Fruit fly (Drosophila melanogaster) whole organism, prepupa: Measurements from ENCODE around the gene CG5391.

Experiments
- Blimp-1 ChIP-seq: fragments of 200-800 bp; sonication (Bioruptor generic); optimal IDR thresholded peaks from 3 replicates; lab custom pipeline; 2017; ENCODE audit warnings: missing biosample characterization, missing genetic modification characterization, mild to moderate bottlenecking, moderate library complexity, missing genetic modification reagents
- CG10669 ChIP-seq: fragments of 200-800 bp; sonication (Bioruptor generic); optimal IDR thresholded peaks from 3 replicates; lab custom pipeline; 2018; ENCODE audit warnings: missing biosample characterization, mild to moderate bottlenecking, missing genetic modification characterization, moderate library complexity
- CG11294 ChIP-seq: fragments of 200-800 bp; sonication (Bioruptor generic); IDR thresholded peaks from 2 replicates; pipeline ENCODE4 v1.3.6; 2022; ENCODE audit warnings: missing biosample characterization, missing genetic modification characterization
- CG11762 ChIP-seq: fragments of 200-800 bp; sonication (Bioruptor generic); optimal IDR thresholded peaks from 3 replicates; lab custom pipeline; 2016; ENCODE audit warnings: missing biosample characterization, missing genetic modification characterization; ENCODE audit not compliant: insufficient read depth
- CG15336 ChIP-seq: fragments of 200-800 bp; sonication (Bioruptor generic); IDR thresholded peaks from 2 replicates; pipeline ENCODE4 v1.3.6; 2022; ENCODE audit warnings: missing biosample characterization, missing genetic modification characterization
- CG1621 ChIP-seq: fragments of 200-800 bp; sonication (Bioruptor generic); optimal IDR thresholded peaks from 3 replicates; lab custom pipeline; 2018; ENCODE audit warnings: missing biosample characterization, mild to moderate bottlenecking, missing genetic modification characterization
- CG16779 ChIP-seq: fragments of 200-800 bp; sonication (Bioruptor generic); optimal IDR thresholded peaks from 3 replicates; lab custom pipeline; 2017; ENCODE audit warnings: missing biosample characterization, mild to moderate bottlenecking, missing genetic modification characterization
- CG31627 ChIP-seq: fragments of 200-800 bp; sonication (Bioruptor generic); optimal IDR thresholded peaks from 3 replicates; lab custom pipeline; 2016; ENCODE audit warnings: missing biosample characterization, missing genetic modification characterization
- CG32006 ChIP-seq: fragments of 200-800 bp; sonication (Bioruptor generic); optimal IDR thresholded peaks from 3 replicates; lab custom pipeline; 2017; ENCODE audit warnings: missing biosample characterization, mild to moderate bottlenecking, missing genetic modification characterization
- CG34406 ChIP-seq: fragments of 200-800 bp; sonication (Bioruptor generic); optimal IDR thresholded peaks from 3 replicates; lab custom pipeline; 2016; ENCODE audit warnings: missing biosample characterization, missing genetic modification characterization
- CG3919 ChIP-seq: fragments of 200-800 bp; sonication (Bioruptor generic); optimal IDR thresholded peaks from 3 replicates; lab custom pipeline; 2016; ENCODE audit warnings: missing biosample characterization, missing genetic modification characterization
- CG4318 ChIP-seq: fragments of 200-800 bp; sonication (Bioruptor generic); optimal IDR thresholded peaks from 3 replicates; lab custom pipeline; 2017; ENCODE audit warnings: missing biosample characterization, mild to moderate bottlenecking, missing genetic modification characterization
- CG6163 ChIP-seq: fragments of 200-800 bp; sonication (Bioruptor generic); IDR thresholded peaks from 3 replicates; pipeline ENCODE4 v1.3.6; 2022; ENCODE audit warnings: missing biosample characterization, missing genetic modification characterization
- CG6792 ChIP-seq: fragments of 200-800 bp; sonication (Bioruptor generic); optimal IDR thresholded peaks from 3 replicates; lab custom pipeline; 2016; ENCODE audit warnings: missing biosample characterization, missing genetic modification characterization
- CG6854 ChIP-seq: fragments of 200-800 bp; sonication (Bioruptor generic); optimal IDR thresholded peaks from 2 replicates; lab custom pipeline; 2017; ENCODE audit warnings: missing biosample characterization, mild to moderate bottlenecking, missing genetic modification characterization
- CG7368 ChIP-seq: fragments of 200-800 bp; sonication (Bioruptor generic); optimal IDR thresholded peaks from 3 replicates; lab custom pipeline; 2016; ENCODE audit warnings: missing biosample characterization, missing genetic modification characterization
- CG8119 ChIP-seq: fragments of 200-800 bp; sonication (Bioruptor generic); IDR thresholded peaks from 3 replicates; pipeline ENCODE4 v1.3.6; 2022; ENCODE audit warnings: missing biosample characterization, missing genetic modification characterization
- CG8319 ChIP-seq: fragments of 200-800 bp; sonication (Bioruptor generic); optimal IDR thresholded peaks from 3 replicates; lab custom pipeline; 2016; ENCODE audit warnings: missing biosample characterization, missing genetic modification characterization
- CG8632 ChIP-seq: fragments of 200-800 bp; sonication (Bioruptor generic); optimal IDR thresholded peaks from 3 replicates; lab custom pipeline; 2016; ENCODE audit warnings: missing biosample characterization, missing genetic modification characterization
- Eip75B ChIP-seq: fragments of 200-800 bp; sonication (Bioruptor generic); optimal IDR thresholded peaks from 3 replicates; lab custom pipeline; 2016; ENCODE audit warnings: missing biosample characterization, missing genetic modification characterization
- Eip78C ChIP-seq: fragments of 200-800 bp; sonication (Bioruptor generic); peaks from one replicate; lab custom pipeline; 2016; ENCODE audit warnings: missing biosample characterization, missing genetic modification characterization
- Eip93F ChIP-seq: fragments of 200-800 bp; sonication (Bioruptor generic); optimal IDR thresholded peaks from 2 replicates; lab custom pipeline; 2016; ENCODE audit warnings: missing biosample characterization, mild to moderate bottlenecking, missing genetic modification characterization
- Ets21C ChIP-seq: fragments of 200-800 bp; sonication (Bioruptor generic); optimal IDR thresholded peaks from 3 replicates; lab custom pipeline; 2016; ENCODE audit warnings: missing biosample characterization, missing genetic modification characterization
- Gug ChIP-seq: fragments of 200-800 bp; sonication (Bioruptor generic); IDR thresholded peaks from 2 replicates; pipeline ENCODE4 v1.3.6; 2022; ENCODE audit warnings: missing biosample characterization, missing genetic modification characterization
- Hr38 ChIP-seq: sonication (Bioruptor generic); optimal IDR thresholded peaks from 2 replicates; lab custom pipeline; 2016; ENCODE audit warnings: missing biosample characterization, missing genetic modification characterization
- Hr39 ChIP-seq: fragments of 200-800 bp; sonication (Bioruptor generic); optimal IDR thresholded peaks from 2 replicates; lab custom pipeline; 2016; ENCODE audit warnings: missing biosample characterization, missing genetic modification characterization
- Lpt ChIP-seq: fragments of 200-800 bp; sonication (Bioruptor generic); optimal IDR thresholded peaks from 3 replicates; lab custom pipeline; 2016; ENCODE audit warnings: missing biosample characterization, missing genetic modification characterization
- Met ChIP-seq: fragments of 200-800 bp; sonication (Bioruptor generic); optimal IDR thresholded peaks from 3 replicates; lab custom pipeline; 2016; ENCODE audit warnings: missing biosample characterization, missing genetic modification characterization
- OdsH ChIP-seq: fragments of 200-800 bp; sonication (Bioruptor generic); optimal IDR thresholded peaks from 3 replicates; lab custom pipeline; 2016; ENCODE audit warnings: missing biosample characterization, missing genetic modification characterization
- Smox ChIP-seq: fragments of 200-800 bp; sonication (Bioruptor generic); optimal IDR thresholded peaks from 3 replicates; lab custom pipeline; 2016; ENCODE audit warnings: missing biosample characterization, missing genetic modification characterization
- Sox14 ChIP-seq: fragments of 200-800 bp; sonication (Bioruptor generic); optimal IDR thresholded peaks from 3 replicates; lab custom pipeline; 2016; ENCODE audit warnings: missing biosample characterization, missing genetic modification characterization
- Sox15 ChIP-seq: fragments of 200-800 bp; sonication (Bioruptor generic); optimal IDR thresholded peaks from 3 replicates; lab custom pipeline; 2016; ENCODE audit warnings: missing biosample characterization, missing genetic modification characterization
- achi ChIP-seq: fragments of 200-800 bp; sonication (Bioruptor generic); optimal IDR thresholded peaks from 3 replicates; lab custom pipeline; 2016; ENCODE audit warnings: missing biosample characterization, missing genetic modification characterization
- acj6 ChIP-seq: fragments of 200-800 bp; sonication (Bioruptor generic); optimal IDR thresholded peaks from 3 replicates; lab custom pipeline; 2016; ENCODE audit warnings: missing biosample characterization, missing genetic modification characterization
- cyc ChIP-seq: fragments of 200-800 bp; sonication (Bioruptor generic); optimal IDR thresholded peaks from 3 replicates; lab custom pipeline; 2016; ENCODE audit warnings: missing biosample characterization, missing genetic modification characterization
- dac ChIP-seq: fragments of 200-800 bp; sonication (Bioruptor generic); optimal IDR thresholded peaks from 2 replicates; lab custom pipeline; 2017; ENCODE audit warnings: missing biosample characterization, mild to moderate bottlenecking, missing genetic modification characterization
- dsx ChIP-seq: fragments of 200-800 bp; optimal IDR thresholded peaks from 3 replicates; lab custom pipeline; 2019; ENCODE audit warnings: missing biosample characterization, mild to moderate bottlenecking, missing genetic modification characterization, moderate library complexity; ENCODE audit not compliant: poor library complexity, severe bottlenecking
- eg ChIP-seq: fragments of 200-800 bp; sonication (Bioruptor generic); IDR thresholded peaks from 3 replicates; pipeline ENCODE4 v1.3.6; 2022; ENCODE audit warnings: missing biosample characterization, missing genetic modification characterization
- fkh ChIP-seq: fragments of 200-800 bp; sonication (Bioruptor generic); optimal IDR thresholded peaks from 3 replicates; lab custom pipeline; 2017; ENCODE audit warnings: missing biosample characterization, mild to moderate bottlenecking, missing genetic modification characterization, moderate library complexity
- lz ChIP-seq: fragments of 200-800 bp; sonication (Bioruptor generic); optimal IDR thresholded peaks from 3 replicates; lab custom pipeline; 2016; ENCODE audit warnings: missing biosample characterization, missing genetic modification characterization
- net ChIP-seq: fragments of 200-800 bp; sonication (Bioruptor generic); optimal IDR thresholded peaks from 3 replicates; lab custom pipeline; 2016; ENCODE audit warnings: missing biosample characterization, missing genetic modification characterization
- pdm3 ChIP-seq: fragments of 200-800 bp; sonication (Bioruptor generic); optimal IDR thresholded peaks from 3 replicates; lab custom pipeline; 2016; ENCODE audit warnings: missing biosample characterization, missing genetic modification characterization
- salr ChIP-seq, 2 experiments: fragments of 200-800 bp; sonication (Bioruptor generic); optimal IDR thresholded peaks; 3 replicates each; lab custom pipeline; 2016 to 2018; ENCODE audit warnings: missing biosample characterization in 2 of 2, missing genetic modification characterization in 2 of 2, mild to moderate bottlenecking in 1 of 2
- spab ChIP-seq: fragments of 200-800 bp; sonication (Bioruptor generic); optimal IDR thresholded peaks from 2 replicates; lab custom pipeline; 2017; ENCODE audit warnings: missing biosample characterization, mild to moderate bottlenecking, missing genetic modification characterization, missing genetic modification reagents
- vri ChIP-seq: fragments of 200-800 bp; sonication (Bioruptor generic); optimal IDR thresholded peaks from 3 replicates; lab custom pipeline; 2016; ENCODE audit warnings: missing biosample characterization, mild to moderate bottlenecking, missing genetic modification characterization

The CG5391 gene

DNA sequence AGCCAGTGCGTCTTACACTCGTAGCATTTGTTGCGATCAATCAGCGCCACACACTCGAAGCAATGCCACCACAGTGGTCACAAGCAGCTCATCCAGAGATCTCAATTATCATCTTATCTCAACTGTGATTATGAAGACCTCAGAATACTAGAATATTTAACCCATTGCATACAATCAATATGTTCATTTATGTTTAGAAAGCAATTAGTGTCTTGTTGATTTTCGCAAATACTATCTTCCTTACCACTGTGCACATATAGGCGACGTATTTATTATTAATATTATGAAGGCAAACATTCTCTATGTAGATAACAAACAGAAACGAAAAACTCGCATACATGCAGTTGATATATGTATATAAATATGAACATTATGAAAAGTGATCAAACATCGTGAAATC, 24.9 kb upstream of the CG5391 start (continued):
- TF ChIP-seq CG16779 (tag; lab: Kevin White, UChicago) (peak; percentile 36), CG6163 (GFP tag; lab: Robert Waterston, UW) (peak; percentile 87), Blimp-1 (no peak), CG8632 (GFP tag; lab: Kevin White, UChicago) (peak; percentile 79), CG11294 (GFP tag; lab: Robert Waterston, UW) (peak; percentile 84), dsx (GFP tag; lab: Kevin White, UChicago) (peak; percentile 76), CG1621 (tag; lab: Kevin White, UChicago) (peak; percentile 82), Met (peak; percentile 77), CG4318 (GFP tag; lab: Kevin White, UChicago) (peak; percentile 63), dac (GFP tag; lab: Kevin White, UChicago) (no peak), CG6792 (GFP tag; lab: Kevin White, UChicago) (peak; percentile 79), net (peak; percentile 86), Hr39 (peak; percentile 80), CG6854 (GFP tag; lab: Kevin White, UChicago) (no peak), Gug (peak; percentile 90), CG31627 (peak; percentile 68), lz (GFP tag; lab: Kevin White, UChicago) (peak; percentile 62), salr (GFP tag; optimal IDR thresholded peaks at IDR 0.05; lab: Kevin White, UChicago) (peak; percentile 69 to 74), Lpt (GFP tag; lab: Kevin White, UChicago) (peak; percentile 70), Smox (peak; percentile 81), CG34406 (peak; percentile 76), fkh (peak; percentile 72), achi (peak; percentile 79), spab (peak; percentile 78), CG10669 (GFP tag; lab: Kevin White, UChicago) (peak; percentile 83)

DNA sequence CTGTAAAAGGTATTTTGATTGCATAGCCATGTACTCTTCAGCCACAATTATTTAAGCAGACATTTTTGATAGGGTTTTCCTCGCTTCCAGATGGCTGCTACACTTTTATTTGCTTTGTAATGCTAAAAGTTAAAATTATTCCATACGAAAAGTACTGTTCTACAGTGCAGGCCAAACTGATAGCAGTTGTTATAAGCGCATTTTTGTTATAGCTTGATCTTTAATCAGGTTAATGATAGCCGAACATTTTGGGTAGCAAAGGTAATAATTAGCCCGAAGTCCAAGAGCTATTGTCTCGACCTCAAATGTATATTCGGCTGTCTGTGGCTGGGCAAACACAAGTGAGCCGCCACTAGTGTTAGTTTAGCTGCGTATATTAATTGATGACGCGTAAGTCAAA, 24.0 kb upstream of the CG5391 start:
- TF ChIP-seq Smox, result no peak
- TF ChIP-seq CG34406, result no peak
- TF ChIP-seq Ets21C (GFP tag; lab: Kevin White, UChicago), result no peak
- peak; percentile 43 for TF ChIP-seq fkh

dm6 chr3R:22356464-22357410, 22.8 kb upstream of the CG5391 start, which contains the start of gene Sar1:
TSS of gene Sar1 (plus strand) at chr3R:22356685.
- TF ChIP-seq Sox15 (no peak), net (no peak), spab (no peak), Smox (no peak), OdsH (GFP tag; lab: Kevin White, UChicago) (no peak), eg (GFP tag; lab: Robert Waterston, UW) (no peak), CG11294 (GFP tag; lab: Robert Waterston, UW) (no peak), cyc (GFP tag; lab: Kevin White, UChicago) (peak; percentile 1), Ets21C (GFP tag; lab: Kevin White, UChicago) (no peak), fkh (no peak), Lpt (GFP tag; lab: Kevin White, UChicago) (no peak), CG8119 (GFP tag; lab: Robert Waterston, UW) (no peak; the same call in 2 of the 3 replicates), salr (GFP tag; optimal IDR thresholded peaks at IDR 0.05; lab: Kevin White, UChicago) (no peak), Hr39 (peak; percentile 17), CG11762 (no peak), CG32006 (no peak), CG10669 (GFP tag; lab: Kevin White, UChicago) (no peak), acj6 (GFP tag; lab: Kevin White, UChicago) (no peak), Eip93F (GFP tag; lab: Kevin White, UChicago) (no peak), CG8319 (no peak), Gug (no peak), lz (GFP tag; lab: Kevin White, UChicago) (no peak), vri (GFP tag; lab: Kevin White, UChicago) (peak; percentile 75), pdm3 (GFP tag; lab: Kevin White, UChicago) (no peak), Eip78C (GFP tag; lab: Kevin White, UChicago) (peak; percentile 57), Sox14 (GFP tag; lab: Kevin White, UChicago) (peak; percentile 71), CG7368 (GFP tag; lab: Kevin White, UChicago) (no peak), Eip75B (GFP tag; lab: Kevin White, UChicago) (peak; percentile 73), CG15336 (no peak), CG3919 (GFP tag; lab: Kevin White, UChicago) (peak; percentile 1), CG6163 (GFP tag; lab: Robert Waterston, UW) (no peak), Blimp-1 (peak; percentile 96), Hr38 (GFP tag; lab: Kevin White, UChicago) (no peak), dac (GFP tag; lab: Kevin White, UChicago) (no peak)
